Fruit fly (Drosophila melanogaster) whole organism, embryonic: ENCODE data around the gene Ufd4.

Source experiments
- CG1603 ChIP-seq: fragments of 200-800 bp; sonication (Bioruptor generic); optimal IDR thresholded peaks from 2 replicates; lab custom pipeline; 2019; ENCODE audit warnings: missing biosample characterization, mild to moderate bottlenecking, missing genetic modification characterization, moderate library complexity
- D19B ChIP-seq: fragments of 200-800 bp; sonication (Bioruptor generic); optimal IDR thresholded peaks from 2 replicates; lab custom pipeline; 2017; ENCODE audit warnings: missing biosample characterization, mild to moderate bottlenecking, missing genetic modification characterization
- ERR ChIP-seq: fragments of 200-800 bp; sonication (Bioruptor generic); optimal IDR thresholded peaks from 2 replicates; lab custom pipeline; 2016; ENCODE audit warnings: missing biosample characterization, missing genetic modification characterization
- Hand ChIP-seq: fragments of 200-800 bp; sonication (Bioruptor generic); optimal IDR thresholded peaks from 2 replicates; lab custom pipeline; 2017; ENCODE audit warnings: mild to moderate bottlenecking, missing biosample characterization, missing genetic modification reagents, missing genetic modification characterization
- Hr3 ChIP-seq: fragments of 200-800 bp; sonication (Bioruptor generic); optimal IDR thresholded peaks from 3 replicates; lab custom pipeline; 2016; ENCODE audit warnings: missing biosample characterization, missing genetic modification characterization
- Jarid2 ChIP-seq: fragments of 200-800 bp; sonication (Bioruptor generic); optimal IDR thresholded peaks from 3 replicates; lab custom pipeline; 2017; ENCODE audit warnings: mild to moderate bottlenecking, missing biosample characterization, missing genetic modification reagents, missing genetic modification characterization
- bab2 ChIP-seq: fragments of 200-800 bp; sonication (Bioruptor generic); optimal IDR thresholded peaks from 2 replicates; lab custom pipeline; 2016; ENCODE audit warnings: missing biosample characterization, missing genetic modification characterization
- dmrt11E ChIP-seq: fragments of 200-800 bp; sonication (Bioruptor generic); optimal IDR thresholded peaks from 3 replicates; lab custom pipeline; 2018; ENCODE audit warnings: missing biosample characterization, mild to moderate bottlenecking, missing genetic modification characterization, moderate library complexity
- fd3F ChIP-seq: fragments of 200-800 bp; sonication (Bioruptor generic); optimal IDR thresholded peaks from 2 replicates; lab custom pipeline; 2018; ENCODE audit warnings: missing biosample characterization, mild to moderate bottlenecking, missing genetic modification characterization, moderate library complexity
- jumu ChIP-seq: fragments of 200-800 bp; sonication (Bioruptor generic); optimal IDR thresholded peaks from 3 replicates; lab custom pipeline; 2016; ENCODE audit warnings: missing biosample characterization, missing genetic modification characterization
- lola ChIP-seq, 3 experiments: fragments of >200 bp in 2 of 3; fragments of 200-800 bp in 1 of 3; sonication (Bioruptor generic) in 1 of 3; optimal IDR thresholded peaks; 2 replicates each; lab custom pipeline; 2017 to 2019; ENCODE audit warnings: missing biosample characterization in 3 of 3, missing genetic modification characterization in 3 of 3, mild to moderate bottlenecking in 1 of 3, moderate library complexity in 1 of 3
- sob ChIP-seq: fragments of 200-800 bp; sonication (Bioruptor generic); IDR thresholded peaks from 2 replicates; pipeline ENCODE4 v1.3.6; 2022; ENCODE audit warnings: missing biosample characterization, missing genetic modification characterization
- unpg ChIP-seq: fragments of 200-800 bp; sonication (Bioruptor generic); optimal IDR thresholded peaks from 3 replicates; lab custom pipeline; 2018; ENCODE audit warnings: missing biosample characterization, mild to moderate bottlenecking, missing genetic modification characterization, moderate library complexity

DNA sequence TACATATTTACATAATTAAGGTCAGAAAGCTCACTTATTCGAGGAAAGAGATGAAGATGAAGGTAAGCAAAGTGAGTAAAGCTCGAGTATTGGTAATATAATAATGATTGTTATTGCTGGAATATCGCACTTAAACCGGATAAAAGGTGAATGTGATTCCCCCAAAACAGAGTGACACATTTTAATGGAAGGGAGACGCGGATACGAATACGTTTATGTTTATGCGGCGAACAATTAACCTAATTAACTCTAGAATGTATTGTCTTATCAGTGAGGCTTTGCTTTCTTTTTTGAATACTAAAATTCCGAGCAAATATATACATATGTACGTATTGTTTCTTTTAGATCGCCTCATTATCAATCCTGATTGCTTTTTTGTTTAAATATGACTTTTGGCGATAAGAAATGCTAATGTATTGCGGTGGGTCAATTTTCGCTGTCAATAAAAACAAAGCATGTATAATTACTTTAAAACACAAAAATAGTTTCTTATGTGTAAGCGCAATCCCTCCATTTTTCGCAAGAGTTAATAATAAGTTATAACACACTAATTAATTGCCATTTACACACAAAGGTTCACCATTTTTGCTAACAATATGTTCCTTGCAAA lies 13.5 kb upstream of the Ufd4 start:
- TF ChIP-seq ERR: no peak
- no peak for TF ChIP-seq Hand (GFP tag; lab: Kevin White, UChicago)
- no peak for TF ChIP-seq lola (GFP tag; optimal IDR thresholded peaks at IDR 0.05; lab: Kevin White, UChicago)
- no peak for TF ChIP-seq unpg
- no peak for TF ChIP-seq D19B (GFP tag; lab: Kevin White, UChicago)
- TF ChIP-seq CG1603 (tag; lab: Kevin White, UChicago): no peak
- no peak for TF ChIP-seq jumu (GFP tag; lab: Kevin White, UChicago)
- TF ChIP-seq dmrt11E (tag; lab: Kevin White, UChicago): no peak
- TF ChIP-seq bab2 (GFP tag; lab: Kevin White, UChicago): no peak
- no peak for TF ChIP-seq Jarid2 (GFP tag; lab: Kevin White, UChicago)
- no peak for TF ChIP-seq fd3F
- no peak for TF ChIP-seq Hr3
- no peak for TF ChIP-seq sob (GFP tag; lab: Robert Waterston, UW)
